Worm (Caenorhabditis elegans) whole organism, midembryonic: Measurements from ENCODE around the gene cyk-1.

Experiments
- flt-1 ChIP-seq: fragments of 200-800 bp; sonication (Bioruptor generic); IDR thresholded peaks from 2 replicates; pipeline ENCODE4 v1.3.6; 2022; ENCODE audit warnings: missing genetic modification characterization, missing compliant biosample characterization
- med-1 ChIP-seq: sonication (generic microtip); optimal IDR thresholded peaks from 2 replicates; lab custom pipeline; 2017; ENCODE audit warnings: missing genetic modification characterization, mild to moderate bottlenecking, missing compliant biosample characterization, antibody characterized with exemption, missing genetic modification reagents; ENCODE audit not compliant: insufficient read depth
- ref-1 ChIP-seq: fragments of 200-800 bp; sonication (Bioruptor generic); conservative IDR thresholded peaks from 2 replicates; pipeline ENCODE4 v1.3.6; 2022; ENCODE audit warnings: missing genetic modification reagents, missing genetic modification characterization, missing compliant biosample characterization
- tab-1 ChIP-seq: fragments of 200-800 bp; sonication (Bioruptor generic); IDR thresholded peaks from 2 replicates; pipeline ENCODE4 v1.3.6; 2022; ENCODE audit warnings: missing genetic modification characterization, missing compliant biosample characterization
- ztf-23 ChIP-seq: fragments of 200-800 bp; sonication (Bioruptor generic); IDR thresholded peaks from 2 replicates; pipeline ENCODE4 v1.3.6; 2022; ENCODE audit warnings: missing genetic modification reagents, missing genetic modification characterization, missing compliant biosample characterization
- ztf-29 ChIP-seq: fragments of 200-800 bp; sonication (Bioruptor generic); IDR thresholded peaks from 2 replicates; pipeline ENCODE4 v1.3.6; 2022; ENCODE audit warnings: missing genetic modification reagents, missing genetic modification characterization, missing compliant biosample characterization

DNA sequence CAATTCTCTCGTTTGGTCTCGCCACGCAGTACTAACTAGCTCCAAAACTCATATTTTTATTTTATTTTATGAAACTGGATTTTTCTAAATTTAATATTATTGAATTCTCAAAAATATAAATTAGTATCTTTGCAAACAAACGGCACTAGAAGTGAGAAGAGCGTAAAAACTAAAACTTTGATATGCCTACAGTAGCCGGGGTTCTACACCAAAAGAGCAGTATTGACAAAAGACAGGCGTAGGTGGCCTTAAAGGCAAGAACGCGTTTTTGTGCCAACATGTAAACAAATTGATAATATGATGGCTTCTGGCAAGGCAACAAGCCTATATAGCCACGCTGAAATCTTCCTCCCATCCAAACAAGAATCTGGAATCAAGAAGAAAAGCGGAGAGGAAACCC is 33.6 kb upstream of the cyk-1 start, which contains the start of gene R01H2.1:
- TF ChIP-seq ztf-29 (GFP tag; lab: Robert Waterston, UW) (no peak), tab-1 (GFP tag; lab: Robert Waterston, UW) (no peak), med-1 (GFP tag; lab: Kevin White, UChicago) (no peak), flt-1 (GFP tag; lab: Robert Waterston, UW) (no peak), ztf-23 (GFP tag; lab: Robert Waterston, UW) (no peak), ref-1 (no peak)
